Fruit fly (Drosophila melanogaster) whole organism, prepupa: ENCODE results near the gene CG15515.

ENCODE experiments used
- Blimp-1 ChIP-seq: fragments of 200-800 bp; sonication (Bioruptor generic); optimal IDR thresholded peaks from 3 replicates; lab custom pipeline; 2017; ENCODE audit warnings: missing biosample characterization, missing genetic modification characterization, mild to moderate bottlenecking, moderate library complexity, missing genetic modification reagents
- CG15336 ChIP-seq: fragments of 200-800 bp; sonication (Bioruptor generic); IDR thresholded peaks from 2 replicates; pipeline ENCODE4 v1.3.6; 2022; ENCODE audit warnings: missing biosample characterization, missing genetic modification characterization
- CG1621 ChIP-seq: fragments of 200-800 bp; sonication (Bioruptor generic); optimal IDR thresholded peaks from 3 replicates; lab custom pipeline; 2018; ENCODE audit warnings: missing biosample characterization, mild to moderate bottlenecking, missing genetic modification characterization
- CG16779 ChIP-seq: fragments of 200-800 bp; sonication (Bioruptor generic); optimal IDR thresholded peaks from 3 replicates; lab custom pipeline; 2017; ENCODE audit warnings: missing biosample characterization, mild to moderate bottlenecking, missing genetic modification characterization
- CG3032 ChIP-seq: fragments of 200-800 bp; optimal IDR thresholded peaks from 2 replicates; lab custom pipeline; 2019; ENCODE audit warnings: missing biosample characterization, mild to moderate bottlenecking, missing genetic modification characterization, moderate library complexity
- CG31627 ChIP-seq: fragments of 200-800 bp; sonication (Bioruptor generic); optimal IDR thresholded peaks from 3 replicates; lab custom pipeline; 2016; ENCODE audit warnings: missing biosample characterization, missing genetic modification characterization
- CG4318 ChIP-seq: fragments of 200-800 bp; sonication (Bioruptor generic); optimal IDR thresholded peaks from 3 replicates; lab custom pipeline; 2017; ENCODE audit warnings: missing biosample characterization, mild to moderate bottlenecking, missing genetic modification characterization
- CG6276 ChIP-seq: fragments of 200-800 bp; sonication (Bioruptor generic); optimal IDR thresholded peaks from 2 replicates; lab custom pipeline; 2017; ENCODE audit warnings: missing biosample characterization, mild to moderate bottlenecking, missing genetic modification characterization
- CG6792 ChIP-seq: fragments of 200-800 bp; sonication (Bioruptor generic); optimal IDR thresholded peaks from 3 replicates; lab custom pipeline; 2016; ENCODE audit warnings: missing biosample characterization, missing genetic modification characterization
- CG6854 ChIP-seq: fragments of 200-800 bp; sonication (Bioruptor generic); optimal IDR thresholded peaks from 2 replicates; lab custom pipeline; 2017; ENCODE audit warnings: missing biosample characterization, mild to moderate bottlenecking, missing genetic modification characterization
- CG8319 ChIP-seq: fragments of 200-800 bp; sonication (Bioruptor generic); optimal IDR thresholded peaks from 3 replicates; lab custom pipeline; 2016; ENCODE audit warnings: missing biosample characterization, missing genetic modification characterization
- CG8632 ChIP-seq: fragments of 200-800 bp; sonication (Bioruptor generic); optimal IDR thresholded peaks from 3 replicates; lab custom pipeline; 2016; ENCODE audit warnings: missing biosample characterization, missing genetic modification characterization
- CG9139 ChIP-seq: fragments of 200-800 bp; sonication (Bioruptor generic); optimal IDR thresholded peaks from 3 replicates; lab custom pipeline; 2017; ENCODE audit warnings: missing biosample characterization, mild to moderate bottlenecking, missing genetic modification characterization
- Eip75B ChIP-seq: fragments of 200-800 bp; sonication (Bioruptor generic); optimal IDR thresholded peaks from 3 replicates; lab custom pipeline; 2016; ENCODE audit warnings: missing biosample characterization, missing genetic modification characterization
- Eip78C ChIP-seq: fragments of 200-800 bp; sonication (Bioruptor generic); peaks from one replicate; lab custom pipeline; 2016; ENCODE audit warnings: missing biosample characterization, missing genetic modification characterization
- Ets96B ChIP-seq: fragments of 200-800 bp; optimal IDR thresholded peaks from 2 replicates; lab custom pipeline; 2019; ENCODE audit warnings: missing biosample characterization, mild to moderate bottlenecking, missing genetic modification characterization, moderate library complexity
- Gug ChIP-seq: fragments of 200-800 bp; sonication (Bioruptor generic); IDR thresholded peaks from 2 replicates; pipeline ENCODE4 v1.3.6; 2022; ENCODE audit warnings: missing biosample characterization, missing genetic modification characterization
- Hr38 ChIP-seq: sonication (Bioruptor generic); optimal IDR thresholded peaks from 2 replicates; lab custom pipeline; 2016; ENCODE audit warnings: missing biosample characterization, missing genetic modification characterization
- Hr4 ChIP-seq: fragments of 200-800 bp; sonication (Bioruptor generic); optimal IDR thresholded peaks from 3 replicates; lab custom pipeline; 2016; ENCODE audit warnings: missing biosample characterization, missing genetic modification characterization
- Sox102F ChIP-seq: fragments of 200-800 bp; sonication (Bioruptor generic); optimal IDR thresholded peaks from 2 replicates; lab custom pipeline; 2016; ENCODE audit warnings: missing biosample characterization, mild to moderate bottlenecking, missing genetic modification characterization
- Sox14 ChIP-seq: fragments of 200-800 bp; sonication (Bioruptor generic); optimal IDR thresholded peaks from 3 replicates; lab custom pipeline; 2016; ENCODE audit warnings: missing biosample characterization, missing genetic modification characterization
- Sox15 ChIP-seq: fragments of 200-800 bp; sonication (Bioruptor generic); optimal IDR thresholded peaks from 3 replicates; lab custom pipeline; 2016; ENCODE audit warnings: missing biosample characterization, missing genetic modification characterization
- achi ChIP-seq: fragments of 200-800 bp; sonication (Bioruptor generic); optimal IDR thresholded peaks from 3 replicates; lab custom pipeline; 2016; ENCODE audit warnings: missing biosample characterization, missing genetic modification characterization
- acj6 ChIP-seq: fragments of 200-800 bp; sonication (Bioruptor generic); optimal IDR thresholded peaks from 3 replicates; lab custom pipeline; 2016; ENCODE audit warnings: missing biosample characterization, missing genetic modification characterization
- cyc ChIP-seq: fragments of 200-800 bp; sonication (Bioruptor generic); optimal IDR thresholded peaks from 3 replicates; lab custom pipeline; 2016; ENCODE audit warnings: missing biosample characterization, missing genetic modification characterization
- dac ChIP-seq: fragments of 200-800 bp; sonication (Bioruptor generic); optimal IDR thresholded peaks from 2 replicates; lab custom pipeline; 2017; ENCODE audit warnings: missing biosample characterization, mild to moderate bottlenecking, missing genetic modification characterization
- dsx ChIP-seq: fragments of 200-800 bp; optimal IDR thresholded peaks from 3 replicates; lab custom pipeline; 2019; ENCODE audit warnings: missing biosample characterization, mild to moderate bottlenecking, missing genetic modification characterization, moderate library complexity; ENCODE audit not compliant: poor library complexity, severe bottlenecking
- eg ChIP-seq: fragments of 200-800 bp; sonication (Bioruptor generic); IDR thresholded peaks from 3 replicates; pipeline ENCODE4 v1.3.6; 2022; ENCODE audit warnings: missing biosample characterization, missing genetic modification characterization
- esn ChIP-seq: fragments of 200-800 bp; sonication (Bioruptor generic); optimal IDR thresholded peaks from 2 replicates; lab custom pipeline; 2016; ENCODE audit warnings: missing biosample characterization, mild to moderate bottlenecking, missing genetic modification characterization, moderate library complexity
- fd85E ChIP-seq: fragments of 200-800 bp; sonication (Bioruptor generic); optimal IDR thresholded peaks from 3 replicates; lab custom pipeline; 2016; ENCODE audit warnings: missing biosample characterization, missing genetic modification characterization
- fkh ChIP-seq: fragments of 200-800 bp; sonication (Bioruptor generic); optimal IDR thresholded peaks from 3 replicates; lab custom pipeline; 2017; ENCODE audit warnings: missing biosample characterization, mild to moderate bottlenecking, missing genetic modification characterization, moderate library complexity
- lz ChIP-seq: fragments of 200-800 bp; sonication (Bioruptor generic); optimal IDR thresholded peaks from 3 replicates; lab custom pipeline; 2016; ENCODE audit warnings: missing biosample characterization, missing genetic modification characterization
- net ChIP-seq: fragments of 200-800 bp; sonication (Bioruptor generic); optimal IDR thresholded peaks from 3 replicates; lab custom pipeline; 2016; ENCODE audit warnings: missing biosample characterization, missing genetic modification characterization
- pdm3 ChIP-seq: fragments of 200-800 bp; sonication (Bioruptor generic); optimal IDR thresholded peaks from 3 replicates; lab custom pipeline; 2016; ENCODE audit warnings: missing biosample characterization, missing genetic modification characterization
- salr ChIP-seq, 2 experiments: fragments of 200-800 bp; sonication (Bioruptor generic); optimal IDR thresholded peaks; 3 replicates each; lab custom pipeline; 2016 to 2018; ENCODE audit warnings: missing biosample characterization in 2 of 2, missing genetic modification characterization in 2 of 2, mild to moderate bottlenecking in 1 of 2
- svp ChIP-seq: fragments of 200-800 bp; sonication (Bioruptor generic); peaks from one replicate; lab custom pipeline; 2016; ENCODE audit warnings: missing biosample characterization, missing genetic modification characterization
- topi ChIP-seq: fragments of 200-800 bp; sonication (Bioruptor generic); optimal IDR thresholded peaks from 3 replicates; lab custom pipeline; 2016; ENCODE audit warnings: missing biosample characterization, missing genetic modification characterization

Gene CG15515

DNA sequence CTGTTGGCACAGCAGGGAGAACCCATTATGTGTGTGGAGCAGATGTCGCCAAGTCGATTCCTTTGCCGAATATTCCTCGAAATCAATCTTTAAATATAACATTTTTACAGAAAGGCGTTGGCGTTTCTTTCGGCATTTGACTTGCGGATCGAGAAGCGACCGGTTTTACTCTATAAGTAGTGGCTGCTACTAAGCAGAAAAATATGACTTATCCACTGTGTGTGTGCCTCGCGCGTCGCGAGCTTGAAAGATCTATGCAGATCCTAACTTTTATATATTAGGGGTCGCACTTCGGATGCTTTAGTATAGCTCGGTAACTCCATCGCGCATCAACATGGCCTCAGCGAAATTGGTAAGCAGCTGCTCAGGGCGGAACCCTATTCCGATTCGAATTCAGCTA is at the start of gene CG15515:
Gene CG15515, plus strand, starts transcription at position 301 of the 400 bp plus-strand sequence.
- TF ChIP-seq CG16779, result no peak
- TF ChIP-seq CG4318 (GFP tag; lab: Kevin White, UChicago), result no peak
- no peak for TF ChIP-seq CG8632 (GFP tag; lab: Kevin White, UChicago)
- TF ChIP-seq fkh, result no peak
- TF ChIP-seq Eip78C (GFP tag; lab: Kevin White, UChicago), result peak; percentile 33

DNA sequence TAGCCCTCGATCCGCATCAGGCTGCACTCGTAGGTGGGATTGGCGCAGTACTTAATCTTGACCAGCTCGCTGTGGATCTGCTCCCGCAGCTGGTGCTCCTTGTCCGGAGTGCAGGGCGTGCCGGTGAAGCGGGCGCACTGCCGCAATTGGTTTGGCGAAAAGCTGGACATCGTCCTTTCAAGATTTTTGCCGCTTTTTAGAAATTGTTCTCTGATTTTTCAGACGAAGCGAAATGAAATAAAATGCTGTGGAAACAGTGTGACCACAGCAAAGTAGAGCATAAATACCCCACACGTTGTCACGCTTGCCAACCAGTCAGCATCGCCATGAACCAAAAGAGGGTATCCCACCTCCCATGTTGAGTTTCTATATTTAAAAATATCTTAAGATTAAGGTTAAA is 48.0 kb upstream of the CG15515 start, which contains the start of gene dgt1:
Gene dgt1, minus strand, starts transcription at position 264 of the 400 bp plus-strand sequence.
- TF ChIP-seq CG6854 (GFP tag; lab: Kevin White, UChicago) (peak; percentile 7), Sox102F (no peak), CG9139 (no peak), fkh (no peak), CG8319 (GFP tag; lab: Kevin White, UChicago) (no peak), achi (GFP tag; lab: Kevin White, UChicago) (no peak), salr (GFP tag; optimal IDR thresholded peaks at IDR 0.05; lab: Kevin White, UChicago) (no peak)

DNA sequence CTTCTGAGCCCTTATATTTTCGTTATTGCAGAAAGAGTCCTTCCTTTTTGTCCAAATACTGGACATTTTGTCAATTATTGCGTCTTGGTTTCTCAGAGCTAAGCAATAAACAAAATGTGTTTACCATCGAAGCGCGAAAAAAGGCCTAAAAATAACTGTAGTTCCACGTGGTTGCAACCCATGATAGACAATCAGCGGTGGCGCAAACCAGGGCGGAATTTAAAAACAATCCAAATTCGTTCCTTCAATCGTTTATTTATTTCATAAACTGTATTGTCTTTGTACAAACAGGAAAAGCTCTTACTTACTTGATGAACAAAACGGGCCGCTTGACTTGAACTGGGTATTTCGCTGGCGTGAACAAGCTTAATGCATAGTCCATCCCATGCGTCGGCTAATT is 46.5 kb upstream of the CG15515 start, which contains the start of gene CG7824:
Gene CG7824, minus strand, starts transcription at position 131 of the 400 bp plus-strand sequence.
- no peak for TF ChIP-seq dac (GFP tag; lab: Kevin White, UChicago)
- TF ChIP-seq CG1621 (tag; lab: Kevin White, UChicago), result peak; percentile 41
- TF ChIP-seq, all 60 proteins: peak for 1

DNA sequence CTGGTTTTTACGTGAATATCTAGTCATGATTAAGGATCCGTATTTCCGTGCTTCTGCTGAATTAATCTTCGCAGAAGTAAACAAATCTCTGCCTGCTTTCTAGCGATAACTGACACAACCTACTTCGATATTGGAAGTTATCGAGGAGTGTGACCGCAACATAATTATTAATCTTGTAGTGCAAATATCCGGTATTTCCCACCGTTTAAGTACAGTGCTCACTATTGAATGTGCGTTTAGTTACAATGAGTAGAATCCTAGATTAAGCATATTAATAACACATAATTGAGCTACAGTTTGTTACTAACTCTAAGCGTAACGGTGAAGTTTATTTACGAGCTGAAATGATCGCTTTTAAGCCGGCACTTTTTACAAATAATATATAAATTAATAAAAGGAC is 45.5 kb upstream of the CG15515 start:
- peak in 1 of 2 experiments; percentile 21 for TF ChIP-seq salr (GFP tag; optimal IDR thresholded peaks at IDR 0.05; lab: Kevin White, UChicago)
- TF ChIP-seq acj6 (GFP tag; lab: Kevin White, UChicago), result no peak
- no peak for TF ChIP-seq net (GFP tag; lab: Kevin White, UChicago)
- 0 out of 2 replicates have a peak, but pooled peaks have one; percentile 36 for TF ChIP-seq CG15336 (GFP tag; lab: Robert Waterston, UW)
- no peak for TF ChIP-seq CG6276
- no peak for TF ChIP-seq Hr4 (GFP tag; lab: Kevin White, UChicago)
- no peak for TF ChIP-seq CG6854 (GFP tag; lab: Kevin White, UChicago)
- TF ChIP-seq eg, result peak; percentile 77
- TF ChIP-seq Sox15 (GFP tag; lab: Kevin White, UChicago), result peak; percentile 12
- TF ChIP-seq dsx (GFP tag; lab: Kevin White, UChicago), result no peak
- peak; percentile 35 for TF ChIP-seq CG31627
- no peak for TF ChIP-seq svp (GFP tag; lab: Kevin White, UChicago)
- peak; percentile 38 for TF ChIP-seq lz (GFP tag; lab: Kevin White, UChicago)
- TF ChIP-seq esn (GFP tag; lab: Kevin White, UChicago), result peak; percentile 43
- TF ChIP-seq CG9139, result no peak
- peak; percentile 90 for TF ChIP-seq fkh
- no peak for TF ChIP-seq achi (GFP tag; lab: Kevin White, UChicago)
- no peak for TF ChIP-seq CG4318 (GFP tag; lab: Kevin White, UChicago)
- 0 out of 2 replicates have a peak, but pooled peaks have one; percentile 9 for TF ChIP-seq Gug (GFP tag; lab: Robert Waterston, UW)
- TF ChIP-seq pdm3 (GFP tag; lab: Kevin White, UChicago), result no peak
- no peak for TF ChIP-seq CG16779
- peak; percentile 36 for TF ChIP-seq Sox14
- no peak for TF ChIP-seq Blimp-1 (GFP tag; lab: Kevin White, UChicago)
- no peak for TF ChIP-seq Hr38 (GFP tag; lab: Kevin White, UChicago)
- TF ChIP-seq CG6792, result peak; percentile 30
- TF ChIP-seq fd85E (GFP tag; lab: Kevin White, UChicago), result no peak
- TF ChIP-seq Sox102F, result no peak
- peak; percentile 54 for TF ChIP-seq cyc (GFP tag; lab: Kevin White, UChicago)
- TF ChIP-seq Ets96B (tag; lab: Kevin White, UChicago), result no peak
- peak; percentile 33 for TF ChIP-seq CG3032 (tag; lab: Kevin White, UChicago)
- TF ChIP-seq topi, result no peak
- TF ChIP-seq Eip75B (GFP tag; lab: Kevin White, UChicago), result no peak
- TF ChIP-seq CG8319 (GFP tag; lab: Kevin White, UChicago), result no peak
